Fruit fly (Drosophila melanogaster) whole organism, prepupa: Measurements from ENCODE around the gene unk.

Experiments
- Blimp-1 ChIP-seq: fragments of 200-800 bp; sonication (Bioruptor generic); optimal IDR thresholded peaks from 3 replicates; lab custom pipeline; 2017; ENCODE audit warnings: missing biosample characterization, missing genetic modification characterization, mild to moderate bottlenecking, moderate library complexity, missing genetic modification reagents
- CG10631 ChIP-seq: fragments of 200-800 bp; sonication (Bioruptor generic); optimal IDR thresholded peaks from 2 replicates; lab custom pipeline; 2016; ENCODE audit warnings: missing biosample characterization, missing genetic modification characterization
- CG10669 ChIP-seq: fragments of 200-800 bp; sonication (Bioruptor generic); optimal IDR thresholded peaks from 3 replicates; lab custom pipeline; 2018; ENCODE audit warnings: missing biosample characterization, mild to moderate bottlenecking, missing genetic modification characterization, moderate library complexity
- CG11294 ChIP-seq: fragments of 200-800 bp; sonication (Bioruptor generic); IDR thresholded peaks from 2 replicates; pipeline ENCODE4 v1.3.6; 2022; ENCODE audit warnings: missing biosample characterization, missing genetic modification characterization
- CG11762 ChIP-seq: fragments of 200-800 bp; sonication (Bioruptor generic); optimal IDR thresholded peaks from 3 replicates; lab custom pipeline; 2016; ENCODE audit warnings: missing biosample characterization, missing genetic modification characterization; ENCODE audit not compliant: insufficient read depth
- CG15336 ChIP-seq: fragments of 200-800 bp; sonication (Bioruptor generic); IDR thresholded peaks from 2 replicates; pipeline ENCODE4 v1.3.6; 2022; ENCODE audit warnings: missing biosample characterization, missing genetic modification characterization
- CG1621 ChIP-seq: fragments of 200-800 bp; sonication (Bioruptor generic); optimal IDR thresholded peaks from 3 replicates; lab custom pipeline; 2018; ENCODE audit warnings: missing biosample characterization, mild to moderate bottlenecking, missing genetic modification characterization
- CG31627 ChIP-seq: fragments of 200-800 bp; sonication (Bioruptor generic); optimal IDR thresholded peaks from 3 replicates; lab custom pipeline; 2016; ENCODE audit warnings: missing biosample characterization, missing genetic modification characterization
- CG32006 ChIP-seq: fragments of 200-800 bp; sonication (Bioruptor generic); optimal IDR thresholded peaks from 3 replicates; lab custom pipeline; 2017; ENCODE audit warnings: missing biosample characterization, mild to moderate bottlenecking, missing genetic modification characterization
- CG34406 ChIP-seq: fragments of 200-800 bp; sonication (Bioruptor generic); optimal IDR thresholded peaks from 3 replicates; lab custom pipeline; 2016; ENCODE audit warnings: missing biosample characterization, missing genetic modification characterization
- CG4318 ChIP-seq: fragments of 200-800 bp; sonication (Bioruptor generic); optimal IDR thresholded peaks from 3 replicates; lab custom pipeline; 2017; ENCODE audit warnings: missing biosample characterization, mild to moderate bottlenecking, missing genetic modification characterization
- CG6163 ChIP-seq: fragments of 200-800 bp; sonication (Bioruptor generic); IDR thresholded peaks from 3 replicates; pipeline ENCODE4 v1.3.6; 2022; ENCODE audit warnings: missing biosample characterization, missing genetic modification characterization
- CG6276 ChIP-seq: fragments of 200-800 bp; sonication (Bioruptor generic); optimal IDR thresholded peaks from 2 replicates; lab custom pipeline; 2017; ENCODE audit warnings: missing biosample characterization, mild to moderate bottlenecking, missing genetic modification characterization
- CG6792 ChIP-seq: fragments of 200-800 bp; sonication (Bioruptor generic); optimal IDR thresholded peaks from 3 replicates; lab custom pipeline; 2016; ENCODE audit warnings: missing biosample characterization, missing genetic modification characterization
- CG6808 ChIP-seq: fragments of 200-800 bp; sonication (Bioruptor generic); optimal IDR thresholded peaks from 3 replicates; lab custom pipeline; 2017; ENCODE audit warnings: missing biosample characterization, missing genetic modification characterization, mild to moderate bottlenecking, moderate library complexity, missing genetic modification reagents
- CG6854 ChIP-seq: fragments of 200-800 bp; sonication (Bioruptor generic); optimal IDR thresholded peaks from 2 replicates; lab custom pipeline; 2017; ENCODE audit warnings: missing biosample characterization, mild to moderate bottlenecking, missing genetic modification characterization
- CG7368 ChIP-seq: fragments of 200-800 bp; sonication (Bioruptor generic); optimal IDR thresholded peaks from 3 replicates; lab custom pipeline; 2016; ENCODE audit warnings: missing biosample characterization, missing genetic modification characterization
- CG8119 ChIP-seq: fragments of 200-800 bp; sonication (Bioruptor generic); IDR thresholded peaks from 3 replicates; pipeline ENCODE4 v1.3.6; 2022; ENCODE audit warnings: missing biosample characterization, missing genetic modification characterization
- CG8319 ChIP-seq: fragments of 200-800 bp; sonication (Bioruptor generic); optimal IDR thresholded peaks from 3 replicates; lab custom pipeline; 2016; ENCODE audit warnings: missing biosample characterization, missing genetic modification characterization
- CG8632 ChIP-seq: fragments of 200-800 bp; sonication (Bioruptor generic); optimal IDR thresholded peaks from 3 replicates; lab custom pipeline; 2016; ENCODE audit warnings: missing biosample characterization, missing genetic modification characterization
- CG9139 ChIP-seq: fragments of 200-800 bp; sonication (Bioruptor generic); optimal IDR thresholded peaks from 3 replicates; lab custom pipeline; 2017; ENCODE audit warnings: missing biosample characterization, mild to moderate bottlenecking, missing genetic modification characterization
- Eip75B ChIP-seq: fragments of 200-800 bp; sonication (Bioruptor generic); optimal IDR thresholded peaks from 3 replicates; lab custom pipeline; 2016; ENCODE audit warnings: missing biosample characterization, missing genetic modification characterization
- Eip78C ChIP-seq: fragments of 200-800 bp; sonication (Bioruptor generic); peaks from one replicate; lab custom pipeline; 2016; ENCODE audit warnings: missing biosample characterization, missing genetic modification characterization
- Eip93F ChIP-seq: fragments of 200-800 bp; sonication (Bioruptor generic); optimal IDR thresholded peaks from 2 replicates; lab custom pipeline; 2016; ENCODE audit warnings: missing biosample characterization, mild to moderate bottlenecking, missing genetic modification characterization
- Ets96B ChIP-seq: fragments of 200-800 bp; optimal IDR thresholded peaks from 2 replicates; lab custom pipeline; 2019; ENCODE audit warnings: missing biosample characterization, mild to moderate bottlenecking, missing genetic modification characterization, moderate library complexity
- Hr4 ChIP-seq: fragments of 200-800 bp; sonication (Bioruptor generic); optimal IDR thresholded peaks from 3 replicates; lab custom pipeline; 2016; ENCODE audit warnings: missing biosample characterization, missing genetic modification characterization
- Lpt ChIP-seq: fragments of 200-800 bp; sonication (Bioruptor generic); optimal IDR thresholded peaks from 3 replicates; lab custom pipeline; 2016; ENCODE audit warnings: missing biosample characterization, missing genetic modification characterization
- Met ChIP-seq: fragments of 200-800 bp; sonication (Bioruptor generic); optimal IDR thresholded peaks from 3 replicates; lab custom pipeline; 2016; ENCODE audit warnings: missing biosample characterization, missing genetic modification characterization
- OdsH ChIP-seq: fragments of 200-800 bp; sonication (Bioruptor generic); optimal IDR thresholded peaks from 3 replicates; lab custom pipeline; 2016; ENCODE audit warnings: missing biosample characterization, missing genetic modification characterization
- Smox ChIP-seq: fragments of 200-800 bp; sonication (Bioruptor generic); optimal IDR thresholded peaks from 3 replicates; lab custom pipeline; 2016; ENCODE audit warnings: missing biosample characterization, missing genetic modification characterization
- Sox14 ChIP-seq: fragments of 200-800 bp; sonication (Bioruptor generic); optimal IDR thresholded peaks from 3 replicates; lab custom pipeline; 2016; ENCODE audit warnings: missing biosample characterization, missing genetic modification characterization
- Sox15 ChIP-seq: fragments of 200-800 bp; sonication (Bioruptor generic); optimal IDR thresholded peaks from 3 replicates; lab custom pipeline; 2016; ENCODE audit warnings: missing biosample characterization, missing genetic modification characterization
- achi ChIP-seq: fragments of 200-800 bp; sonication (Bioruptor generic); optimal IDR thresholded peaks from 3 replicates; lab custom pipeline; 2016; ENCODE audit warnings: missing biosample characterization, missing genetic modification characterization
- acj6 ChIP-seq: fragments of 200-800 bp; sonication (Bioruptor generic); optimal IDR thresholded peaks from 3 replicates; lab custom pipeline; 2016; ENCODE audit warnings: missing biosample characterization, missing genetic modification characterization
- cyc ChIP-seq: fragments of 200-800 bp; sonication (Bioruptor generic); optimal IDR thresholded peaks from 3 replicates; lab custom pipeline; 2016; ENCODE audit warnings: missing biosample characterization, missing genetic modification characterization
- dac ChIP-seq: fragments of 200-800 bp; sonication (Bioruptor generic); optimal IDR thresholded peaks from 2 replicates; lab custom pipeline; 2017; ENCODE audit warnings: missing biosample characterization, mild to moderate bottlenecking, missing genetic modification characterization
- dsx ChIP-seq: fragments of 200-800 bp; optimal IDR thresholded peaks from 3 replicates; lab custom pipeline; 2019; ENCODE audit warnings: missing biosample characterization, mild to moderate bottlenecking, missing genetic modification characterization, moderate library complexity; ENCODE audit not compliant: poor library complexity, severe bottlenecking
- eg ChIP-seq: fragments of 200-800 bp; sonication (Bioruptor generic); IDR thresholded peaks from 3 replicates; pipeline ENCODE4 v1.3.6; 2022; ENCODE audit warnings: missing biosample characterization, missing genetic modification characterization
- esn ChIP-seq: fragments of 200-800 bp; sonication (Bioruptor generic); optimal IDR thresholded peaks from 2 replicates; lab custom pipeline; 2016; ENCODE audit warnings: missing biosample characterization, mild to moderate bottlenecking, missing genetic modification characterization, moderate library complexity
- fd85E ChIP-seq: fragments of 200-800 bp; sonication (Bioruptor generic); optimal IDR thresholded peaks from 3 replicates; lab custom pipeline; 2016; ENCODE audit warnings: missing biosample characterization, missing genetic modification characterization
- fkh ChIP-seq: fragments of 200-800 bp; sonication (Bioruptor generic); optimal IDR thresholded peaks from 3 replicates; lab custom pipeline; 2017; ENCODE audit warnings: missing biosample characterization, mild to moderate bottlenecking, missing genetic modification characterization, moderate library complexity
- lz ChIP-seq: fragments of 200-800 bp; sonication (Bioruptor generic); optimal IDR thresholded peaks from 3 replicates; lab custom pipeline; 2016; ENCODE audit warnings: missing biosample characterization, missing genetic modification characterization
- net ChIP-seq: fragments of 200-800 bp; sonication (Bioruptor generic); optimal IDR thresholded peaks from 3 replicates; lab custom pipeline; 2016; ENCODE audit warnings: missing biosample characterization, missing genetic modification characterization
- salr ChIP-seq, 2 experiments: fragments of 200-800 bp; sonication (Bioruptor generic); optimal IDR thresholded peaks; 3 replicates each; lab custom pipeline; 2016 to 2018; ENCODE audit warnings: missing biosample characterization in 2 of 2, missing genetic modification characterization in 2 of 2, mild to moderate bottlenecking in 1 of 2
- spab ChIP-seq: fragments of 200-800 bp; sonication (Bioruptor generic); optimal IDR thresholded peaks from 2 replicates; lab custom pipeline; 2017; ENCODE audit warnings: missing biosample characterization, mild to moderate bottlenecking, missing genetic modification characterization, missing genetic modification reagents
- ss ChIP-seq, 2 experiments: fragments of 200-800 bp; sonication (Bioruptor generic); optimal IDR thresholded peaks; 2 replicates in 1 of 2; 3 replicates in 1 of 2; lab custom pipeline; 2017 to 2018; ENCODE audit warnings: mild to moderate bottlenecking in 2 of 2, missing biosample characterization in 2 of 2, missing genetic modification characterization in 2 of 2, moderate library complexity in 1 of 2
- topi ChIP-seq: fragments of 200-800 bp; sonication (Bioruptor generic); optimal IDR thresholded peaks from 3 replicates; lab custom pipeline; 2016; ENCODE audit warnings: missing biosample characterization, missing genetic modification characterization
- vri ChIP-seq: fragments of 200-800 bp; sonication (Bioruptor generic); optimal IDR thresholded peaks from 3 replicates; lab custom pipeline; 2016; ENCODE audit warnings: missing biosample characterization, mild to moderate bottlenecking, missing genetic modification characterization

The unk gene

DNA sequence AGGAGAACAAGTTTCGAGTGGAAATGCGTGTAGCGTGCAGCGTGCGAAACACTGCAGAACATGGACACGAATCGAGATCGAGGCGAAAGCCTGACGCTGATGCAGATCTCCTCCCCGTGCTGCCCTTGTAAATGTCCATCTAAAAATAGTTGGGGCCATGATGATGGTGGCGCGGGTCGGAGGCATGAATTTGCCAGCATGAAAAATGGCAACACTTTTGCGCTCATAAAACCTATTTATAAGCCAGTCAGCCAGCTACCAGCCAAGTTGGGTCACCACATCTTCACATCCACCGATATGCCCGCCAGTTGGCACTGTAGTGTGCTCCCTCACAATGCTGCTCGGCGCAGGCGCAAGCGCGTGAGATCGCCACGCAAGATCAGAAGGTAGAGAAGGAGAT is 9.2 kb downstream of the unk start (continued):
- TF ChIP-seq acj6 (GFP tag; lab: Kevin White, UChicago) (peak; percentile 37), CG34406 (GFP tag; lab: Kevin White, UChicago) (peak; percentile 48), dsx (peak; percentile 75), CG1621 (tag; lab: Kevin White, UChicago) (peak; percentile 9), CG10669 (GFP tag; lab: Kevin White, UChicago) (peak; percentile 56), CG11294 (no peak), spab (GFP tag; lab: Kevin White, UChicago) (no peak), CG32006 (GFP tag; lab: Kevin White, UChicago) (peak; percentile 39), dac (GFP tag; lab: Kevin White, UChicago) (no peak), achi (GFP tag; lab: Kevin White, UChicago) (peak; percentile 29), Eip93F (GFP tag; lab: Kevin White, UChicago) (no peak), CG8632 (peak; percentile 18), CG31627 (GFP tag; lab: Kevin White, UChicago) (peak; percentile 72), CG8319 (peak; percentile 66), salr (GFP tag; optimal IDR thresholded peaks at IDR 0.05; lab: Kevin White, UChicago) (no peak), CG8119 (GFP tag; lab: Robert Waterston, UW) (no peak), CG6854 (no peak), CG7368 (GFP tag; lab: Kevin White, UChicago) (peak; percentile 42), ss (GFP tag; optimal IDR thresholded peaks at IDR 0.05; lab: Kevin White, UChicago) (peak in 1 of 2 experiments; percentile 97), Met (GFP tag; lab: Kevin White, UChicago) (peak; percentile 76), CG6792 (peak; percentile 69), cyc (GFP tag; lab: Kevin White, UChicago) (peak; percentile 78), lz (GFP tag; lab: Kevin White, UChicago) (peak; percentile 76), CG10631 (GFP tag; lab: Kevin White, UChicago) (no peak), esn (peak; percentile 72), net (GFP tag; lab: Kevin White, UChicago) (no peak), Eip75B (GFP tag; lab: Kevin White, UChicago) (peak; percentile 61), CG11762 (no peak), CG6276 (GFP tag; lab: Kevin White, UChicago) (peak; percentile 5), CG9139 (GFP tag; lab: Kevin White, UChicago) (no peak), Hr4 (GFP tag; lab: Kevin White, UChicago) (no peak), vri (no peak), CG4318 (GFP tag; lab: Kevin White, UChicago) (no peak), CG15336 (GFP tag; lab: Robert Waterston, UW) (no peak), fd85E (GFP tag; lab: Kevin White, UChicago) (no peak)

DNA sequence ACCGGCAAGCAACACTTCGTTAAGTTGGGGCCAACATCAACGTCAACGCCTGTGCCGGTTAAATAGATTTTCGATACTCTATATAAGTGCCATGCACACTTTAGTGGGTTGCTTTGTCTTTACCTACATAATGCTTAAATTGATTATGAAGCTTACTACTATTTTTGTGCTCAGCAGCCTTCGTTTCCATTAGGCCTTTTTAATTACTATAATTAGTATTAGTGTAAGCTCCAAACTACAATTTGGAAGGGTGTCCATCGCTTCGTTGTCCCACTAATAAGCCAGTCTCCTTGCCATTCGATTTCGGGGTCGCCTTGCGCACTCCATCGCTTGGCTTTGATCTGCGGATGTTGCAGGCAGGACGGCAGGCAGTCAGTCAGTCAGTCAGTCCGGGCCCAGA is 10.0 kb downstream of the unk start:
- TF ChIP-seq CG8119 (GFP tag; lab: Robert Waterston, UW): peak; percentile 56
- TF ChIP-seq topi: peak; percentile 62
- peak; percentile 79 for TF ChIP-seq CG6163
- TF ChIP-seq CG6808 (GFP tag; lab: Kevin White, UChicago): peak; percentile 82
- TF ChIP-seq OdsH (GFP tag; lab: Kevin White, UChicago): peak; percentile 63
- TF ChIP-seq Blimp-1 (GFP tag; lab: Kevin White, UChicago): peak; percentile 20
- peak; percentile 86 for TF ChIP-seq Eip78C (GFP tag; lab: Kevin White, UChicago)
- TF ChIP-seq Sox14: peak; percentile 54
- no peak for TF ChIP-seq CG11294
- peak; percentile 34 for TF ChIP-seq CG11762
- peak; percentile 42 for TF ChIP-seq CG8319
- TF ChIP-seq eg: peak; percentile 44; the same call in 1 of the 3 replicates
- TF ChIP-seq Lpt (GFP tag; lab: Kevin White, UChicago): peak; percentile 24
- peak; percentile 20 to 68 for TF ChIP-seq salr (GFP tag; optimal IDR thresholded peaks at IDR 0.05; lab: Kevin White, UChicago)
- peak; percentile 76 for TF ChIP-seq Eip75B (GFP tag; lab: Kevin White, UChicago)
- TF ChIP-seq dsx: peak; percentile 66
- peak; percentile 48 for TF ChIP-seq CG32006 (GFP tag; lab: Kevin White, UChicago)
- TF ChIP-seq esn: peak; percentile 56
- no peak for TF ChIP-seq dac (GFP tag; lab: Kevin White, UChicago)
- peak; percentile 71 for TF ChIP-seq Ets96B (tag; lab: Kevin White, UChicago)
- no peak for TF ChIP-seq CG6276 (GFP tag; lab: Kevin White, UChicago)
- TF ChIP-seq CG9139 (GFP tag; lab: Kevin White, UChicago): peak; percentile 71
- TF ChIP-seq Smox: peak; percentile 48
- no peak for TF ChIP-seq fkh (GFP tag; lab: Kevin White, UChicago)
- TF ChIP-seq cyc (GFP tag; lab: Kevin White, UChicago): peak; percentile 25
- peak in 1 of 2 experiments; percentile 61 for TF ChIP-seq ss (GFP tag; optimal IDR thresholded peaks at IDR 0.05; lab: Kevin White, UChicago)
- no peak for TF ChIP-seq Eip93F (GFP tag; lab: Kevin White, UChicago)
- TF ChIP-seq CG6792: peak; percentile 48
- peak; percentile 46 for TF ChIP-seq Sox15 (GFP tag; lab: Kevin White, UChicago)
- TF ChIP-seq CG15336 (GFP tag; lab: Robert Waterston, UW): peak; percentile 60; the same call in 1 of the 2 replicates
